Worm (Caenorhabditis elegans) whole organism, young adult: Measurements from ENCODE around the gene C04G2.10.

Source experiments
- D2030.7 ChIP-seq: fragments of 200-800 bp; sonication (Bioruptor generic); IDR thresholded peaks from 2 replicates; pipeline ENCODE4 v1.3.6; 2022; ENCODE audit warnings: missing genetic modification reagents, missing genetic modification characterization, missing compliant biosample characterization
- F23B12.7 ChIP-seq: sonication (generic microtip); optimal IDR thresholded peaks from 2 replicates; lab custom pipeline; 2017; ENCODE audit warnings: missing genetic modification characterization, mild to moderate bottlenecking, missing compliant biosample characterization, antibody characterized with exemption, moderate library complexity; ENCODE audit not compliant: insufficient read depth
- F39B2.1 ChIP-seq: fragments of 200-800 bp; sonication (Bioruptor generic); IDR thresholded peaks from 2 replicates; pipeline ENCODE4 v1.3.6; 2022; ENCODE audit warnings: missing genetic modification reagents, missing genetic modification characterization, missing compliant biosample characterization
- F49E8.2 ChIP-seq: sonication (generic microtip); optimal IDR thresholded peaks from 3 replicates; lab custom pipeline; 2017; ENCODE audit warnings: missing genetic modification characterization, mild to moderate bottlenecking, missing compliant biosample characterization, antibody characterized with exemption, moderate library complexity; ENCODE audit not compliant: insufficient read depth
- Y79H2A.3 ChIP-seq: fragments of 200-800 bp; sonication (Bioruptor generic); conservative IDR thresholded peaks from 2 replicates; pipeline ENCODE4 v1.3.6; 2022; ENCODE audit warnings: missing genetic modification reagents, missing genetic modification characterization, missing compliant biosample characterization
- attf-5 ChIP-seq: fragments of 200-800 bp; sonication (Bioruptor generic); optimal IDR thresholded peaks from 2 replicates; lab custom pipeline; 2018; ENCODE audit warnings: mild to moderate bottlenecking, missing genetic modification characterization, missing compliant biosample characterization
- ccch-3 ChIP-seq: fragments of 200-800 bp; sonication (Bioruptor generic); optimal IDR thresholded peaks from 2 replicates; lab custom pipeline; 2018; ENCODE audit warnings: mild to moderate bottlenecking, missing genetic modification characterization, missing compliant biosample characterization
- ceh-100 ChIP-seq: fragments of 200-800 bp; sonication (Bioruptor generic); IDR thresholded peaks from 2 replicates; pipeline ENCODE4 v1.3.6; 2022; ENCODE audit warnings: missing genetic modification reagents, missing genetic modification characterization, missing compliant biosample characterization
- dox-1 ChIP-seq: fragments of 200-800 bp; sonication (Bioruptor generic); IDR thresholded peaks from 2 replicates; pipeline ENCODE4 v1.3.6; 2022; ENCODE audit warnings: missing genetic modification reagents, missing genetic modification characterization, missing compliant biosample characterization
- dpff-1 ChIP-seq: sonication (generic microtip); optimal IDR thresholded peaks from 2 replicates; lab custom pipeline; 2017; ENCODE audit warnings: mild to moderate bottlenecking, missing genetic modification characterization, missing compliant biosample characterization
- dpl-1 ChIP-seq: fragments of 150-350 bp; optimal IDR thresholded peaks from 2 replicates; lab custom pipeline; 2014; ENCODE audit warnings: missing biosample characterization, missing genetic modification reagents, missing genetic modification characterization
- efl-1 ChIP-seq: fragments of 150-350 bp; optimal IDR thresholded peaks from 2 replicates; lab custom pipeline; 2014; ENCODE audit warnings: missing biosample characterization, missing genetic modification reagents, missing genetic modification characterization
- egl-18 ChIP-seq: fragments of 200-800 bp; sonication (Bioruptor generic); IDR thresholded peaks from 2 replicates; pipeline ENCODE4 v1.3.6; 2022; ENCODE audit warnings: missing genetic modification reagents, missing genetic modification characterization, missing compliant biosample characterization
- egrh-3 ChIP-seq: fragments of 200-800 bp; sonication (Bioruptor generic); IDR thresholded peaks from 2 replicates; pipeline ENCODE4 v1.3.6; 2022; ENCODE audit warnings: missing genetic modification reagents, missing genetic modification characterization, missing compliant biosample characterization
- ets-4 ChIP-seq: fragments of 200-800 bp; sonication (Bioruptor generic); optimal IDR thresholded peaks from 2 replicates; lab custom pipeline; 2018; ENCODE audit warnings: mild to moderate bottlenecking, missing genetic modification characterization, missing compliant biosample characterization
- fkh-3 ChIP-seq: sonication (generic microtip); optimal IDR thresholded peaks from 2 replicates; lab custom pipeline; 2016; ENCODE audit warnings: mild to moderate bottlenecking, missing genetic modification characterization, missing compliant biosample characterization
- gei-17 ChIP-seq: fragments of 200-800 bp; sonication (Bioruptor generic); optimal IDR thresholded peaks from 2 replicates; lab custom pipeline; 2018; ENCODE audit warnings: mild to moderate bottlenecking, missing genetic modification characterization, missing compliant biosample characterization
- hlh-12 ChIP-seq: sonication (generic microtip); optimal IDR thresholded peaks from 2 replicates; lab custom pipeline; 2016; ENCODE audit warnings: missing genetic modification characterization, missing compliant biosample characterization
- hmg-1.2 ChIP-seq: fragments of 200-800 bp; sonication (Bioruptor generic); IDR thresholded peaks from 2 replicates; pipeline ENCODE4 v1.3.6; 2022; ENCODE audit warnings: missing genetic modification reagents, missing genetic modification characterization, missing compliant biosample characterization
- let-607 ChIP-seq, 2 experiments: fragments of 200-800 bp in 1 of 2; sonication (Bioruptor generic) in 1 of 2; sonication (generic microtip) in 1 of 2; optimal IDR thresholded peaks; 2 replicates each; lab custom pipeline; 2016 to 2018; ENCODE audit warnings: mild to moderate bottlenecking in 2 of 2, missing compliant biosample characterization in 2 of 2, missing genetic modification characterization in 2 of 2, moderate library complexity in 2 of 2, missing genotype in 1 of 2
- lin-35 ChIP-seq, 3 experiments: fragments of 150-350 bp in 2 of 3; sonication (generic microtip) in 1 of 3; optimal IDR thresholded peaks; 2 replicates each; lab custom pipeline; 2014 to 2018; ENCODE audit warnings: missing biosample characterization in 3 of 3, missing genetic modification characterization in 3 of 3, missing genetic modification reagents in 3 of 3
- lin-54 ChIP-seq: fragments of 200-800 bp; sonication (Bioruptor generic); optimal IDR thresholded peaks from 2 replicates; lab custom pipeline; 2018; ENCODE audit warnings: mild to moderate bottlenecking, missing genetic modification characterization, missing compliant biosample characterization
- lir-1 ChIP-seq: fragments of 200-800 bp; sonication (Bioruptor generic); conservative IDR thresholded peaks from 2 replicates; pipeline ENCODE4 v1.3.6; 2022; ENCODE audit warnings: missing genetic modification reagents, missing genetic modification characterization, missing compliant biosample characterization
- lsl-1 ChIP-seq: fragments of 200-800 bp; sonication (Bioruptor generic); optimal IDR thresholded peaks from 2 replicates; lab custom pipeline; 2018; ENCODE audit warnings: mild to moderate bottlenecking, missing genetic modification characterization, moderate library complexity, missing compliant biosample characterization
- madf-10 ChIP-seq: sonication (generic microtip); optimal IDR thresholded peaks from 2 replicates; lab custom pipeline; 2016; ENCODE audit warnings: mild to moderate bottlenecking, missing genetic modification characterization, missing compliant biosample characterization
- madf-6 ChIP-seq: fragments of 200-800 bp; sonication (Bioruptor generic); IDR thresholded peaks from 2 replicates; pipeline ENCODE4 v1.3.6; 2022; ENCODE audit warnings: missing genetic modification reagents, missing genetic modification characterization, missing compliant biosample characterization
- madf-8 ChIP-seq: fragments of 200-800 bp; sonication (Bioruptor generic); conservative IDR thresholded peaks from 2 replicates; pipeline ENCODE4 v1.3.6; 2022; ENCODE audit warnings: missing genetic modification reagents, missing genetic modification characterization, missing compliant biosample characterization
- mcd-1 ChIP-seq: fragments of 200-800 bp; sonication (Bioruptor generic); IDR thresholded peaks from 2 replicates; pipeline ENCODE4 v1.3.6; 2022; ENCODE audit warnings: missing genetic modification reagents, missing genetic modification characterization, missing compliant biosample characterization
- mes-4 ChIP-seq: sonication (generic microtip); optimal IDR thresholded peaks from 2 replicates; lab custom pipeline; 2016; ENCODE audit warnings: missing genotype, missing genetic modification characterization, missing compliant biosample characterization
- nhr-80 ChIP-seq: sonication (generic microtip); optimal IDR thresholded peaks from 2 replicates; lab custom pipeline; 2016; ENCODE audit warnings: missing genetic modification characterization, missing compliant biosample characterization
- pha-4 ChIP-seq: fragments of 150-350 bp; sonication (generic microtip); optimal IDR thresholded peaks from 2 replicates; lab custom pipeline; 2014; ENCODE audit warnings: missing biosample characterization, missing genetic modification reagents, missing genetic modification characterization
- rcor-1 ChIP-seq: fragments of 200-800 bp; sonication (Bioruptor generic); IDR thresholded peaks from 2 replicates; pipeline ENCODE4 v1.3.6; 2022; ENCODE audit warnings: missing genetic modification reagents, missing genetic modification characterization, missing compliant biosample characterization
- sdz-38 ChIP-seq: sonication (generic microtip); optimal IDR thresholded peaks from 2 replicates; lab custom pipeline; 2016; ENCODE audit warnings: missing genotype, missing genetic modification characterization, missing compliant biosample characterization
- snpc-3.4 ChIP-seq: sonication (generic microtip); optimal IDR thresholded peaks from 2 replicates; lab custom pipeline; 2017; ENCODE audit warnings: missing genetic modification characterization, mild to moderate bottlenecking, missing compliant biosample characterization, antibody characterized with exemption, moderate library complexity, missing genotype, missing genetic modification reagents
- snpc-4 ChIP-seq, 5 experiments: fragments of 150-350 bp in 1 of 5; sonication (generic microtip) in 4 of 5; optimal IDR thresholded peaks; 2 replicates each; lab custom pipeline; 2014 to 2018; ENCODE audit warnings: missing genetic modification characterization in 5 of 5, missing biosample characterization in 3 of 5, antibody characterized with exemption in 2 of 5, mild to moderate bottlenecking in 2 of 5, missing compliant biosample characterization in 2 of 5, missing genotype in 2 of 5, moderate library complexity in 2 of 5, missing genetic modification reagents in 1 of 5
- tbp1 ChIP-seq: fragments of 200-800 bp; sonication (Bioruptor generic); optimal IDR thresholded peaks from 2 replicates; lab custom pipeline; 2018; ENCODE audit warnings: mild to moderate bottlenecking, missing genetic modification characterization, missing compliant biosample characterization
- unc-130 ChIP-seq: sonication (generic microtip); optimal IDR thresholded peaks from 2 replicates; lab custom pipeline; 2016; ENCODE audit warnings: missing genetic modification reagents, missing genetic modification characterization, missing compliant biosample characterization
- zfh-2 ChIP-seq: fragments of 200-800 bp; sonication (Bioruptor generic); conservative IDR thresholded peaks from 2 replicates; pipeline ENCODE4 v1.3.6; 2022; ENCODE audit warnings: missing genetic modification reagents, missing genetic modification characterization, missing compliant biosample characterization
- zim-3 ChIP-seq: sonication (generic microtip); optimal IDR thresholded peaks from 2 replicates; lab custom pipeline; 2017; ENCODE audit warnings: mild to moderate bottlenecking, missing genetic modification characterization, moderate library complexity, missing compliant biosample characterization
- ztf-6 ChIP-seq: fragments of 200-800 bp; sonication (Bioruptor generic); IDR thresholded peaks from 2 replicates; pipeline ENCODE4 v1.3.6; 2022; ENCODE audit warnings: missing genetic modification reagents, missing genetic modification characterization, missing compliant biosample characterization

The C04G2.10 gene

ce11 chrIV:10080816-10081215, 34.4 kb upstream of the C04G2.10 start, which contains the start of gene W01B6.6:
Gene W01B6.6, plus strand, starts transcription at chrIV:10081116.
- TF ChIP-seq Y79H2A.3 (GFP tag; lab: Robert Waterston, UW) (no peak), ets-4 (GFP tag; lab: Kevin White, UChicago) (no peak), snpc-4 (GFP tag; optimal IDR thresholded peaks at IDR 0.05; lab: Kevin White, UChicago) (no peak), snpc-4 (tag; optimal IDR thresholded peaks at IDR 0.05; lab: Kevin White, UChicago) (no peak), lsl-1 (GFP tag; lab: Kevin White, UChicago) (no peak)

DNA sequence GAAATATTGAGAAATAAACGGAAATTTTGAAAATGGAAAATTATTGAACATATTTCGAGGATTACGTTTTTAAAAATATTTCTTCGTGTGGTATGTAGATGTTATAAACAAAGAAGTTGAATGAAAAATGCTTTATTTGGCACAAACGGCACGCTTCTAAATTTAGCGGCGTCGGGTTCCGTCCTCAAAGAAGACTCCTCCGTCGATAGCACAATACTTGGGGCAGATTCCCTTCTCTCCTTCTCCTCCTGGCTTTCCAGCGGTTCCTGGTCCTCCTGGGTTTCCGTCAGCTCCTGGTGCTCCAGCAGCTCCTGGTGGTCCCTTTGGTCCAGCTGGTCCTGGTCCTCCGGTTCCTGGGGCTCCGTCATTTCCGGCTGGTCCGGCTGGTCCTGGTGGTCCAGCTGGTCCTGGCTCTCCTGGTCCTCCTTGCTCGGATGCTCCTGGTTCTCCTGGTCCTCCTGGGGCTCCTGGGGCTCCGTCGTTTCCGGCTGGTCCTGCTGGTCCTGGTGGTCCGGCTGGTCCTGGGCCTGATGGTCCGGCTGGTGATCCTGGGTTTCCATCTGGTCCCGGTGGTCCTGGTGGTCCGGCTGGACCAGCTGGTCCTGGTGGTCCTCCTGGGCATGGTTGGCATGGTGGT, 30.8 kb upstream of the C04G2.10 start, which contains the start of gene W01B6.8:
Gene W01B6.8 (minus strand): TSS at position 51 of the 637 bp plus-strand sequence.
- TF ChIP-seq egrh-3 (peak; percentile 99), D2030.7 (no peak), egl-18 (GFP tag; lab: Robert Waterston, UW) (no peak), zfh-2 (GFP tag; lab: Robert Waterston, UW) (peak; percentile 95), fkh-3 (tag; lab: Kevin White, UChicago) (peak; percentile 10), zim-3 (no peak), lin-54 (GFP tag; lab: Kevin White, UChicago) (no peak), mcd-1 (peak; percentile 44; the same call in 1 of the 2 replicates), dox-1 (GFP tag; lab: Robert Waterston, UW) (peak; percentile 35; the same call in 1 of the 2 replicates), lir-1 (GFP tag; lab: Robert Waterston, UW) (0 out of 2 replicates have a peak, but pooled peaks have one; percentile 7)

DNA sequence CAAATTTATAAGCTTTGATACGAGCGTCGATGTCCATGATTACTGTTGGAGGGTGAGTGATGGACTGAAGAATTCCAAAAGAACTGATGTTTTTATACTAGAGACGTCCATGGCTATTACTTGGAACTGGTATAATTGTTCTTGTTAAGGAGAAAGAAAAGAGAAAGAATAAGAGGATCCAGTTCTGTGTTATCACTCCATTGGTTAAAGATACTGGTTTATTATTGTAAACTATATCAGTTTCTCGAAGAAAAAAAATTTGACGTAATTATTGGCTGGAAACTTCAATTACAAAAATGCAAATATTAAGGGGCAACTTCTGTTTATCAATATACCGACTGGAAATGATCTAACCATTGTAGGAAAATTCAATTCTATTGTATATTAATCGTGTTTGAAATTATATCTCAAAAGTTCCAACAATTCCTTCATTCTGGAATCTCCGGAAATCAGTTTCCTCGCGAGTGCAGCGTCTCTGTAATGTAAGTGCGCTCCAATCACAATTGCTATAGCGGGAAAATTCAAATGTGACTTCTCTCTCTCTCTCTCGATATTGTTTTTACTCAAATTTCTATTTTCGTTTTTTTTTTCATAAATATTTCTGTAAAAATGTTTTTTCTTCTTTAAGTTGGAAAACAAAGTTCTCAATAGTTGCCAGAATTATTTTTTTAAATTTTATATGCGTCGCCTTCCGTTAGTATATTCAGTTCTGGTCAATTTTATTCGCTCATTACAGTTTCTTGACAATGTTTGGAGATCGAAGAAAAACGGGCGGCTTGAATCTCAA, 29.6 kb upstream of the C04G2.10 start, which contains the start of the genes col-2 and ndc-80:
Gene col-2 (minus strand): TSS at position 51 of the 787 bp plus-strand sequence.
Gene ndc-80 (plus strand): TSS at position 737 of the 787 bp plus-strand sequence.
- peak; percentile 37 for TF ChIP-seq F49E8.2 (tag; lab: Kevin White, UChicago)
- TF ChIP-seq madf-8 (GFP tag; lab: Robert Waterston, UW) = peak; percentile 38
- TF ChIP-seq lin-35 (GFP tag; optimal IDR thresholded peaks at IDR 0.05; lab: Kevin White, UChicago) = peak in 1 of 3 experiments; percentile 7
- no peak for TF ChIP-seq gei-17 (GFP tag; lab: Kevin White, UChicago)
- no peak for TF ChIP-seq snpc-4 (GFP tag; optimal IDR thresholded peaks at IDR 0.05; lab: Kevin White, UChicago)
- peak in 2 of 4 experiments; percentile 26 to 46 for TF ChIP-seq snpc-4 (tag; optimal IDR thresholded peaks at IDR 0.05; lab: Kevin White, UChicago)
- peak; percentile 38; the same call in 1 of the 2 replicates for TF ChIP-seq hmg-1.2 (GFP tag; lab: Robert Waterston, UW)
- TF ChIP-seq madf-10 (tag; lab: Kevin White, UChicago) = no peak
- peak; percentile 91 for TF ChIP-seq F23B12.7 (tag; lab: Kevin White, UChicago)
- TF ChIP-seq dpff-1 = no peak
- TF ChIP-seq nhr-80 (tag; lab: Kevin White, UChicago) = peak; percentile 32
- TF ChIP-seq sdz-38 (tag; lab: Kevin White, UChicago) = no peak
- peak; percentile 55 for TF ChIP-seq snpc-3.4 (tag; lab: Kevin White, UChicago)
- peak; percentile 48; the same call in 1 of the 2 replicates for TF ChIP-seq D2030.7
- peak; percentile 68 for TF ChIP-seq dpl-1 (GFP tag; lab: Kevin White, UChicago)
- TF ChIP-seq let-607 (tag; optimal IDR thresholded peaks at IDR 0.05; lab: Kevin White, UChicago) = no peak
- no peak for TF ChIP-seq mes-4 (tag; lab: Kevin White, UChicago)
- TF ChIP-seq efl-1 (GFP tag; lab: Kevin White, UChicago) = peak; percentile 84
- no peak for TF ChIP-seq F39B2.1 (GFP tag; lab: Robert Waterston, UW)
- TF ChIP-seq attf-5 (GFP tag; lab: Kevin White, UChicago) = peak; percentile 74
- TF ChIP-seq unc-130 (GFP tag; lab: Kevin White, UChicago) = peak; percentile 17
- TF ChIP-seq rcor-1 (GFP tag; lab: Robert Waterston, UW) = 0 out of 2 replicates have a peak, but pooled peaks have one; percentile 13
- TF ChIP-seq egl-18 (GFP tag; lab: Robert Waterston, UW) = no peak
- TF ChIP-seq zfh-2 (GFP tag; lab: Robert Waterston, UW) = no peak
- no peak for TF ChIP-seq lir-1 (GFP tag; lab: Robert Waterston, UW)
- TF ChIP-seq madf-6 (GFP tag; lab: Robert Waterston, UW) = peak; percentile 40; the same call in 1 of the 2 replicates
- TF ChIP-seq ccch-3 = no peak
- peak; percentile 12 for TF ChIP-seq pha-4 (tag; lab: Kevin White, UChicago)
- peak; percentile 95 for TF ChIP-seq ceh-100 (GFP tag; lab: Robert Waterston, UW)
- peak; percentile 91 for TF ChIP-seq mcd-1
- no peak for TF ChIP-seq ztf-6 (GFP tag; lab: Robert Waterston, UW)
- TF ChIP-seq hlh-12 (tag; lab: Kevin White, UChicago) = no peak
- TF ChIP-seq tbp1 (GFP tag; lab: Kevin White, UChicago) = peak; percentile 23
